Worm (Caenorhabditis elegans): ENCODE results near the gene F43C1.7.

ce11 chrIII:4287379-4287778 lies 45.0 kb upstream of the F43C1.7 start, which contains the start of gene R10E4.3:
- no peak for TF ChIP-seq elt-4 (tag; optimal IDR thresholded peaks at IDR 0.05)
- TF ChIP-seq rnt-1 (tag; optimal IDR thresholded peaks at IDR 0.05): no peak
- TF ChIP-seq unc-55 (GFP tag; optimal IDR thresholded peaks at IDR 0.05): no peak
- TF ChIP-seq pqm-1 (tag; optimal IDR thresholded peaks at IDR 0.05): no peak
- no peak for TF ChIP-seq dmd-4 (tag; optimal IDR thresholded peaks at IDR 0.05; ENCODE audit: borderline replicate concordance)
- TF ChIP-seq fkh-10 (GFP tag; optimal IDR thresholded peaks at IDR 0.05): no peak
- TF ChIP-seq nfya-1 (tag; optimal IDR thresholded peaks at IDR 0.05): no peak
- TF ChIP-seq nhr-232 (tag; optimal IDR thresholded peaks at IDR 0.05): no peak
- TF ChIP-seq pha-4 (tag; optimal IDR thresholded peaks at IDR 0.05): no peak
- TF ChIP-seq sox-4 (tag; optimal IDR thresholded peaks at IDR 0.05): no peak
